Fruit fly (Drosophila melanogaster): ENCODE data around the gene Hel89B.

The Hel89B gene

DNA sequence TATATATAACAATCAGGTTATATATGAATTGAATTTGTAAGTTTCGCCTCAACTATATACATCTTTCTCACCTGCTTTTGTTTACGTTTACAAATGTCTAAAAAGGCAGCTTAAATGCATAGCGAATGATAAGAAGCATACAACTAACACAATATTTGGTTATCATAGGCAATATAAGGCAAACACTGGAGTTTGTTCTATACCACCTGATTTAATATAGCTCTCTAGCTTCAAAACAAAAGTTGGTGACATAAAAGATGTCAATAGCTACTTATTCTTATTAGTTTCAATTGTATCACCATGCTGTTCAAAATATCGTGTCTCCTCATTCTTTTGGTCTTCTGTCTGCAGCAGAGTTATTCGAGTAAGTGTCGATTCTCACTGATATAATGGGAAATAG lies 47.2 kb upstream of the Hel89B start (continued):
- TF ChIP-seq nom (GFP tag; optimal IDR thresholded peaks at IDR 0.05) (no peak), amos (GFP tag; IDR thresholded peaks at IDR 0.05; ENCODE audit: partially characterized antibody) (no peak), CG18619 (GFP tag; optimal IDR thresholded peaks at IDR 0.05) (no peak), YL-1 (GFP tag; optimal IDR thresholded peaks at IDR 0.05) (no peak), vvl (GFP tag; IDR thresholded peaks at IDR 0.05) (no peak), Dek (tag; optimal IDR thresholded peaks at IDR 0.05) (no peak), CG11398 (GFP tag; optimal IDR thresholded peaks at IDR 0.05) (no peak), Max (GFP tag; optimal IDR thresholded peaks at IDR 0.05) (no peak), CG17912 (GFP tag; optimal IDR thresholded peaks at IDR 0.05) (no peak), lab (GFP tag; optimal IDR thresholded peaks at IDR 0.05) (peak; percentile 31), fd96Cb (tag; optimal IDR thresholded peaks at IDR 0.05) (no peak), seq (GFP tag; IDR thresholded peaks at IDR 0.05) (no peak), Neu2 (GFP tag; optimal IDR thresholded peaks at IDR 0.05; ENCODE audit: borderline replicate concordance) (no peak), run (tag; optimal IDR thresholded peaks at IDR 0.05) (no peak), pum (GFP tag; optimal IDR thresholded peaks at IDR 0.05) (no peak), fu2 (GFP tag; optimal IDR thresholded peaks at IDR 0.05) (no peak), Side (GFP tag; optimal IDR thresholded peaks at IDR 0.05) (no peak), sens (GFP tag) (peak; percentile 56), sd (tag; optimal IDR thresholded peaks at IDR 0.05) (no peak), CG18764 (GFP tag; optimal IDR thresholded peaks at IDR 0.05) (no peak), Jarid2 (GFP tag; optimal IDR thresholded peaks at IDR 0.05) (no peak), E2f2 (GFP tag; IDR thresholded peaks at IDR 0.05) (no peak), CG15514 (GFP tag; optimal IDR thresholded peaks at IDR 0.05) (peak; percentile 36), CG12391 (tag; optimal IDR thresholded peaks at IDR 0.05) (no peak), croc (GFP tag; conservative IDR thresholded peaks at IDR 0.05) (no peak), h (optimal IDR thresholded peaks at IDR 0.05) (no peak), Ravus (GFP tag; IDR thresholded peaks at IDR 0.05) (no peak), H15 (GFP tag; IDR thresholded peaks at IDR 0.05) (no peak), CG31365 (tag; optimal IDR thresholded peaks at IDR 0.05) (no peak), chinmo (GFP tag; IDR thresholded peaks at IDR 0.05; ENCODE audit: partially characterized antibody) (no peak), p53 (GFP tag; optimal IDR thresholded peaks at IDR 0.05) (no peak), bowl (GFP tag; IDR thresholded peaks at IDR 0.05) (no peak), CG11696 (GFP tag; IDR thresholded peaks at IDR 0.05) (no peak), CG2199 (GFP tag; IDR thresholded peaks at IDR 0.05) (no peak), CG42726 (GFP tag; IDR thresholded peaks at IDR 0.05; ENCODE audit: partially characterized antibody) (no peak), CG10274 (GFP tag; optimal IDR thresholded peaks at IDR 0.05) (no peak), Deaf1 (tag; optimal IDR thresholded peaks at IDR 0.05) (no peak), sob (GFP tag; IDR thresholded peaks at IDR 0.05) (0 out of 2 replicates have a peak, but pooled peaks have one; percentile 16), caup (GFP tag; optimal IDR thresholded peaks at IDR 0.05; ENCODE audit: severe bottlenecking) (peak; percentile 32), CG7357 (GFP tag; IDR thresholded peaks at IDR 0.05) (no peak), CG30403 (GFP tag; optimal IDR thresholded peaks at IDR 0.05) (no peak), nau (GFP tag; optimal IDR thresholded peaks at IDR 0.05) (no peak), CG10321 (GFP tag; IDR thresholded peaks at IDR 0.05) (no peak), MTF-1 (GFP tag; optimal IDR thresholded peaks at IDR 0.05; ENCODE audit: borderline replicate concordance) (no peak), gsb-n (tag; optimal IDR thresholded peaks at IDR 0.05) (no peak), psq (GFP tag; optimal IDR thresholded peaks at IDR 0.05) (no peak), Dp (GFP tag; optimal IDR thresholded peaks at IDR 0.05) (no peak), fd64A (GFP tag; optimal IDR thresholded peaks at IDR 0.05) (no peak)
